Worm (Caenorhabditis elegans): ENCODE measurements around the gene wnk-1.

wnk-1 gene

DNA sequence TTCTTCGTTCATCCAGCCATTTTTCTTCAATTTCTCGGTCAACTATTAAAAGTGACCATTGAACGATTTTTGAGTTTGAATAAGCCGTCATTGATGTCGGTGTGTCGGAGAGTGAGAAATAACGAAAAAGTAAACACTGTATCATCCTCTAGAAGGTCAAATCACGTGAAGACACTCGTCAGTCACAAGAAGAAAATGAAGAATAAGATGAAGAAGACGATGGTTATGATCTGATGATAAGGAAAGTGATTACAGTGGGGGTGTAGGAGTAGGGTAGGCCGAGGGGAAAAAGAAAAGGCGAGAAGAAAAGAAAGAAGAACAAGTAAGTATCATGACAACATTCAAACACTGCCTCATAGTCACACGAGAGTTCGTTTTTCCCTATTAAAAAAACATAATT, 1.8 kb upstream of the wnk-1 start:
- TF ChIP-seq fkh-2 (tag; optimal IDR thresholded peaks at IDR 0.05) (no peak), nhr-12 (tag; optimal IDR thresholded peaks at IDR 0.05) (no peak), skn-1 (tag; optimal IDR thresholded peaks at IDR 0.05) (peak; percentile 41), elt-3 (tag; optimal IDR thresholded peaks at IDR 0.05) (peak; percentile 3 to 81 (median 52)), egl-5 (tag; optimal IDR thresholded peaks at IDR 0.05) (no peak), pqm-1 (tag; optimal IDR thresholded peaks at IDR 0.05) (peak; percentile 73), unc-39 (tag; optimal IDR thresholded peaks at IDR 0.05) (no peak), ceh-28 (tag; optimal IDR thresholded peaks at IDR 0.05) (no peak), jun-1 (tag; optimal IDR thresholded peaks at IDR 0.05) (peak; percentile 76), ceh-82 (tag; optimal IDR thresholded peaks at IDR 0.05) (no peak), pha-4 (tag; optimal IDR thresholded peaks at IDR 0.05) (peak; percentile 96), lin-39 (tag; optimal IDR thresholded peaks at IDR 0.05) (no peak), nhr-23 (tag; optimal IDR thresholded peaks at IDR 0.05) (peak; percentile 90), elt-2 (tag; optimal IDR thresholded peaks at IDR 0.05) (peak; percentile 79), nfya-1 (tag; optimal IDR thresholded peaks at IDR 0.05; ENCODE audit: insufficient read depth) (peak; percentile 47), elt-1 (tag; optimal IDR thresholded peaks at IDR 0.05) (peak; percentile 49), nhr-237 (tag; optimal IDR thresholded peaks at IDR 0.05) (no peak), nhr-25 (tag; optimal IDR thresholded peaks at IDR 0.05) (peak; percentile 79), ceh-16 (tag; optimal IDR thresholded peaks at IDR 0.05) (no peak), nhr-43 (tag; optimal IDR thresholded peaks at IDR 0.05; ENCODE audit: poor library complexity, severe bottlenecking) (peak; percentile 38)

DNA sequence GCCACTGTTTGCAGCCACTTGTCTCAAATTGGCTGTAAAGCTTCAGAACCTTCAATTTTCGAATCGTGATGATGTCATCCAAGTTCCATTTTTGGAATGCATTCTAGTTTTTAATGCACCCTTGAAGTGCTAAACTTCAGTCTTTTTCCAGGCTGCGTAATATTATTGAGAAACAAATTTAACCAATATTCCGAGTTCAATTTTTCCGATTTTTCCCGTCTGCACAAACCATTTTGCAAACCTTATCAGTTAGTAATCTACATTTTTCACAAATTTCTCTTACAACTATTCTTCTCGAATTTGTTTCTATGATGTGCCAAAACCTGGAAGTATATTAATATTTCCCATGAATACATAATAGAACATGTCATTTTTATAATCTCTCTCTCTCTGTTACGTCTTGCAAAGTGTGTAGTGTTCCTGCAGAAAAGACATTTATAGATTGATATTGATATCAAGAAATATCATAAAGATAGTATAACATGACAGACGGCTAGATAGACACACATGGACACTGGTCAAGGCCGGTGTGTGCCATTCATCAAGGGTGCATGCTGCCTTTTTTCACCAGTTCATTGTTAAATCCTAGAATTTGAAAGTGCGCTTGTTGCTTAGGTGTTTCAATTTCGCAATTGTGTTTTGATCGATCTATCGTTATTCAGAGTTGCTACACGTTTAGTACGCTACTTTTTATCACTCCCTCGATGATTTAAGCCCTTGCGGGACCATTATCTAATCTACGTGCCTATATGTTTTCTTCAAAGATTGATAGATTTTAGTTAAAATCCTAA, 560 bp upstream of the wnk-1 start:
- TF ChIP-seq elt-2 (tag; optimal IDR thresholded peaks at IDR 0.05) (peak; percentile 7), ama-1 (optimal IDR thresholded peaks at IDR 0.05) (peak; percentile 53), sea-2 (GFP tag; optimal IDR thresholded peaks at IDR 0.05) (no peak)

DNA sequence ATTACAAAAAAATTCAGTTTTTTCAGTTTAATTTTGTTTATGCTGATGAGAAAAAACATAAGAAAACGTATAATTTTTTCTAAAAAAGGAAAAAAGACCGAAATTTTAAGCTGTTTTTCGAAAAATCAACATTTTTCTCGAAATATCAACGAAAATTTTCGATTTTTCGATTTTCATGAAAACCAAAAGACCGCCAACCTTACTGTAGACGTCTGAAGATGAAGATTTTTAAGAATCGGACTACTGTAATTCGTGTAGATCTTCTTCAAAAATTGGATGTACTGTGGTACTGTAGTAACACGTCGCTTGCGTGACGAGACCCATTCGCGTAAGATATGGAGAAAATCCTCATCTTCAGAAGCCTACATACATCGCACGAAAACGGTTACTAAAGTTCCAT, 10.9 kb downstream of the wnk-1 start:
- TF ChIP-seq daf-12 (tag; optimal IDR thresholded peaks at IDR 0.05), result no peak
- TF ChIP-seq lin-15B (tag; optimal IDR thresholded peaks at IDR 0.05), result no peak
- TF ChIP-seq nhr-12 (tag; optimal IDR thresholded peaks at IDR 0.05), result no peak
- TF ChIP-seq mdl-1 (tag; optimal IDR thresholded peaks at IDR 0.05), result no peak
- TF ChIP-seq ztf-4 (tag; optimal IDR thresholded peaks at IDR 0.05), result no peak
- TF ChIP-seq nhr-76 (tag; optimal IDR thresholded peaks at IDR 0.05), result no peak
- TF ChIP-seq nhr-237 (tag; optimal IDR thresholded peaks at IDR 0.05), result no peak
- no peak for TF ChIP-seq tbx-2 (tag; optimal IDR thresholded peaks at IDR 0.05)
- no peak for TF ChIP-seq aly-2 (tag; optimal IDR thresholded peaks at IDR 0.05)
- no peak for TF ChIP-seq unc-62 (GFP tag; optimal IDR thresholded peaks at IDR 0.05)

DNA sequence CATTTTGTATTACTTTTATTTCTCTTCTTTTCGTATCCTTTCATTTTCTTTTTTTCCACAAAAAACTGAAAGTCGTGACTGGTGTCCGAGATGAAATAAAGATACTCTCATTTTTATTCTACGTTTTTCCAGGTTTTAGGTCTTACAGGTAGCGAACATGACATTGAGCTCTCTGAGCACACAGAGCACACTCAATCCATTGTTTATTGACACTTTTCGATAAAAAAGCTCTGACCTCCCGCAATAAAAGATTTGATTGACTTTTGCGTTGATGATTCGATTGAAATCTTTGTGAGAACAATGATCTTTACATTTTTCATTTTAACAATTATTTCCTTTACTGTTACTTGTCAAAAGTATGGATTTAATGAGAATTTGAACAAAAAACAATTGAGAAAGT, 12.2 kb downstream of the wnk-1 start, which contains the start of gene C46C2.6:
TSS of gene C46C2.6 (plus strand) at position 301 of the 400 bp plus-strand sequence.
- TF ChIP-seq nhr-67 (tag; optimal IDR thresholded peaks at IDR 0.05), result no peak
- TF ChIP-seq pqm-1 (tag; optimal IDR thresholded peaks at IDR 0.05), result no peak
- peak; percentile 40 for TF ChIP-seq aly-2 (tag; optimal IDR thresholded peaks at IDR 0.05)
- TF ChIP-seq pha-4 (tag; optimal IDR thresholded peaks at IDR 0.05), result peak; percentile 18
- TF ChIP-seq nhr-28 (tag; optimal IDR thresholded peaks at IDR 0.05), result no peak

DNA sequence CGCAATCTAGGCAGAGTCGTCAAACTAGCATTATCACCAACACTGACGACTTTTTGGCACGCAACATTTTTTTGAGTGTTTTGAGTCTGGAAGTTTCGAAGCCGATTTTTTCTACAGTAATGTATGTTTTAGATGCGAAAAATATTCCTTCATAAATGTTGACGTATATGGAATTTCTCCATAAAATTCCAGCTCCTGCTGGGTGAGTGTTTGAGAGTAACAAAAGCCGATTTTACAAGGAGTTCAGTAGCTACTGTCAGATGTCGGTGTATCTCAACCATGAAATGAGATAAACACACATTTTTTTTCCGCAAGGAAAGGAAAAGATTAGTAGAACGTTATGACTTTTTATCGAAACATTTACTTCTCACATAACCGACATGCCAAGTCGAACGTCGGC, 14.9 kb downstream of the wnk-1 start:
- TF ChIP-seq nhr-43 (tag; optimal IDR thresholded peaks at IDR 0.05; ENCODE audit: poor library complexity, severe bottlenecking), result no peak
- no peak for TF ChIP-seq lin-39 (tag; optimal IDR thresholded peaks at IDR 0.05)
- TF ChIP-seq elt-2 (tag; optimal IDR thresholded peaks at IDR 0.05), result no peak
- TF ChIP-seq fos-1 (tag; optimal IDR thresholded peaks at IDR 0.05), result no peak
- no peak for TF ChIP-seq R02D3.7 (tag; optimal IDR thresholded peaks at IDR 0.05)
- TF ChIP-seq snpc-4 (tag; optimal IDR thresholded peaks at IDR 0.05), result no peak
- no peak for TF ChIP-seq nfya-1 (tag; optimal IDR thresholded peaks at IDR 0.05; ENCODE audit: insufficient read depth)
- no peak for TF ChIP-seq ztf-11 (tag; optimal IDR thresholded peaks at IDR 0.05)
- TF ChIP-seq pqm-1 (tag; optimal IDR thresholded peaks at IDR 0.05), result no peak
- TF ChIP-seq ZK546.5 (tag; optimal IDR thresholded peaks at IDR 0.05), result no peak
- no peak for TF ChIP-seq lsy-12 (tag; optimal IDR thresholded peaks at IDR 0.05)
- TF ChIP-seq nhr-67 (tag; optimal IDR thresholded peaks at IDR 0.05), result no peak
- TF ChIP-seq pha-4 (tag; optimal IDR thresholded peaks at IDR 0.05), result no peak
- no peak for TF ChIP-seq lin-15B (tag; optimal IDR thresholded peaks at IDR 0.05)
- no peak for TF ChIP-seq elt-3 (tag; optimal IDR thresholded peaks at IDR 0.05)
- TF ChIP-seq ceh-28 (tag; optimal IDR thresholded peaks at IDR 0.05), result no peak
- no peak for TF ChIP-seq nhr-25 (tag; optimal IDR thresholded peaks at IDR 0.05)

Measured in whole organism, L3 larva.